Worm (Caenorhabditis elegans): ENCODE measurements around the gene Y67D8C.2.
A peak's percentile ranks its signal among the peaks of the same experiment; 100 is the strongest.

Gene Y67D8C.2

DNA sequence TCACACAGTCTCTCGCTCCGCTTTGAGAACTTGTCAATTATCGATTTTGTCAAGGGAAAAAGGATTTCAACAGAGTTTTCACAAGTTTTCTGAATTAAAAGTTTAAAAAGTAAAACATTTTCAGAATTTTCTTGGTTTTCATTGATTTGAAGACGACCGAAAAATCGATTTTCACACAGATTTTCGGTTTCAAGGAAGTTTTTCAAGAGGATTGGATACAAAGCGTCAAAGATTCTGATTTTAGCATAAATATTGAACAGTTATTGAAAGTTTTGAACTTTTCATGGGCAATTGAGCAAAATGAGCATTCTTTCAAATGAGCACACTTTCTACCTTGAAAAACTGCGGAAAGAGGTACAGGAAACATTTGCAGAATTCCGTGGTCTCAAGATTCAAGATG, at the start of gene Y67D8C.2:
Gene Y67D8C.2 (plus strand): TSS at position 301 of the 400 bp plus-strand sequence.
- TF ChIP-seq ztf-1 (GFP tag; conservative IDR thresholded peaks at IDR 0.05) (no peak), ceh-16 (tag; optimal IDR thresholded peaks at IDR 0.05) (no peak), egl-27 (tag; optimal IDR thresholded peaks at IDR 0.05) (no peak), lin-39 (tag; optimal IDR thresholded peaks at IDR 0.05) (no peak), unc-55 (GFP tag; optimal IDR thresholded peaks at IDR 0.05) (no peak), aly-2 (tag; optimal IDR thresholded peaks at IDR 0.05) (no peak), alr-1 (tag; optimal IDR thresholded peaks at IDR 0.05) (no peak), nhr-12 (tag; optimal IDR thresholded peaks at IDR 0.05) (no peak), mbf-1 (tag; optimal IDR thresholded peaks at IDR 0.05) (no peak), sma-3 (GFP tag; optimal IDR thresholded peaks at IDR 0.05) (no peak), unc-39 (tag; optimal IDR thresholded peaks at IDR 0.05) (no peak), skn-1 (tag; optimal IDR thresholded peaks at IDR 0.05) (no peak), unc-62 (GFP tag; optimal IDR thresholded peaks at IDR 0.05) (no peak), mdl-1 (tag; optimal IDR thresholded peaks at IDR 0.05) (no peak), nhr-237 (tag; optimal IDR thresholded peaks at IDR 0.05) (no peak), crh-2 (tag; optimal IDR thresholded peaks at IDR 0.05) (no peak), nhr-11 (tag; optimal IDR thresholded peaks at IDR 0.05) (no peak), sem-4 (tag; optimal IDR thresholded peaks at IDR 0.05) (no peak), lsy-2 (tag; optimal IDR thresholded peaks at IDR 0.05) (no peak)

- TF ChIP-seq nhr-77 (tag; optimal IDR thresholded peaks at IDR 0.05) = no peak
- TF ChIP-seq ztf-4 (tag; optimal IDR thresholded peaks at IDR 0.05) = peak; percentile 49
- no peak for TF ChIP-seq sem-4 (tag; optimal IDR thresholded peaks at IDR 0.05)
- TF ChIP-seq nhr-21 (tag; optimal IDR thresholded peaks at IDR 0.05) = no peak
- TF ChIP-seq nhr-25 (tag; optimal IDR thresholded peaks at IDR 0.05) = no peak
- TF ChIP-seq mbf-1 (tag; optimal IDR thresholded peaks at IDR 0.05) = no peak
- TF ChIP-seq mdl-1 (tag; optimal IDR thresholded peaks at IDR 0.05) = no peak
- no peak for TF ChIP-seq Y55F3AM.14 (GFP tag; optimal IDR thresholded peaks at IDR 0.05)
- TF ChIP-seq ztf-11 (tag; optimal IDR thresholded peaks at IDR 0.05) = no peak
- no peak for TF ChIP-seq skn-1 (tag; optimal IDR thresholded peaks at IDR 0.05)
- no peak for TF ChIP-seq elt-3 (tag; optimal IDR thresholded peaks at IDR 0.05)
- no peak for TF ChIP-seq gmeb-1 (tag; optimal IDR thresholded peaks at IDR 0.05)
- TF ChIP-seq ceh-16 (tag; optimal IDR thresholded peaks at IDR 0.05) = no peak
- TF ChIP-seq mab-5 (tag; optimal IDR thresholded peaks at IDR 0.05) = no peak
- TF ChIP-seq blmp-1 (tag; optimal IDR thresholded peaks at IDR 0.05; ENCODE audit: insufficient read depth) = no peak
- TF ChIP-seq R02D3.7 (tag; optimal IDR thresholded peaks at IDR 0.05) = no peak
- TF ChIP-seq ztf-1 (GFP tag; conservative IDR thresholded peaks at IDR 0.05) = no peak
- no peak for TF ChIP-seq nhr-11 (tag; optimal IDR thresholded peaks at IDR 0.05)
- no peak for TF ChIP-seq nhr-12 (tag; optimal IDR thresholded peaks at IDR 0.05)
- TF ChIP-seq F13H6.1 (tag; optimal IDR thresholded peaks at IDR 0.05) = peak; percentile 61
- no peak for TF ChIP-seq snpc-4 (tag; optimal IDR thresholded peaks at IDR 0.05)
- TF ChIP-seq nhr-10 (tag; optimal IDR thresholded peaks at IDR 0.05) = no peak
- TF ChIP-seq elt-1 (tag; optimal IDR thresholded peaks at IDR 0.05) = no peak
- no peak for TF ChIP-seq lin-11 (tag; optimal IDR thresholded peaks at IDR 0.05)
- TF ChIP-seq crh-2 (tag; optimal IDR thresholded peaks at IDR 0.05) = no peak
- TF ChIP-seq sma-9 (GFP tag; optimal IDR thresholded peaks at IDR 0.05) = peak; percentile 82
- no peak for TF ChIP-seq sma-9 (tag; optimal IDR thresholded peaks at IDR 0.05)
- no peak for TF ChIP-seq lin-39 (tag; optimal IDR thresholded peaks at IDR 0.05)
- TF ChIP-seq nhr-129 (tag; optimal IDR thresholded peaks at IDR 0.05) = peak; percentile 61
- no peak for TF ChIP-seq ceh-82 (tag; optimal IDR thresholded peaks at IDR 0.05)
- TF ChIP-seq nhr-237 (tag; optimal IDR thresholded peaks at IDR 0.05) = no peak
- TF ChIP-seq egl-27 (tag; optimal IDR thresholded peaks at IDR 0.05) = no peak
- no peak for TF ChIP-seq unc-62 (GFP tag; optimal IDR thresholded peaks at IDR 0.05)
- no peak for TF ChIP-seq nhr-6 (tag; optimal IDR thresholded peaks at IDR 0.05)
- TF ChIP-seq unc-39 (tag; optimal IDR thresholded peaks at IDR 0.05) = no peak
- no peak for TF ChIP-seq ama-1 (optimal IDR thresholded peaks at IDR 0.05)
- no peak for TF ChIP-seq fos-1 (tag; optimal IDR thresholded peaks at IDR 0.05)
- no peak for TF ChIP-seq ZK546.5 (tag; optimal IDR thresholded peaks at IDR 0.05)
- no peak for TF ChIP-seq zag-1 (tag; optimal IDR thresholded peaks at IDR 0.05)
- no peak for TF ChIP-seq aly-2 (tag; optimal IDR thresholded peaks at IDR 0.05)
- no peak for TF ChIP-seq sma-3 (GFP tag; optimal IDR thresholded peaks at IDR 0.05)
- TF ChIP-seq alr-1 (tag; optimal IDR thresholded peaks at IDR 0.05) = no peak
- TF ChIP-seq nhr-23 (tag; optimal IDR thresholded peaks at IDR 0.05) = no peak
- no peak for TF ChIP-seq lin-13 (GFP tag; optimal IDR thresholded peaks at IDR 0.05)
- TF ChIP-seq C34F6.9 (tag; optimal IDR thresholded peaks at IDR 0.05) = peak; percentile 36
- no peak for TF ChIP-seq peb-1 (tag; optimal IDR thresholded peaks at IDR 0.05)
- TF ChIP-seq lsy-2 (tag; optimal IDR thresholded peaks at IDR 0.05) = peak in 1 of 2 experiments; percentile 50
- TF ChIP-seq dmd-4 (tag; optimal IDR thresholded peaks at IDR 0.05) = no peak
- TF ChIP-seq unc-55 (GFP tag; optimal IDR thresholded peaks at IDR 0.05) = no peak
These were observed 46.1 kb upstream of the Y67D8C.2 start for ce11 chrIV:3025874-3026609.

Measured in whole organism, L2 larva.